Fruit fly (Drosophila melanogaster): ENCODE data around the gene CG12723.

DNA sequence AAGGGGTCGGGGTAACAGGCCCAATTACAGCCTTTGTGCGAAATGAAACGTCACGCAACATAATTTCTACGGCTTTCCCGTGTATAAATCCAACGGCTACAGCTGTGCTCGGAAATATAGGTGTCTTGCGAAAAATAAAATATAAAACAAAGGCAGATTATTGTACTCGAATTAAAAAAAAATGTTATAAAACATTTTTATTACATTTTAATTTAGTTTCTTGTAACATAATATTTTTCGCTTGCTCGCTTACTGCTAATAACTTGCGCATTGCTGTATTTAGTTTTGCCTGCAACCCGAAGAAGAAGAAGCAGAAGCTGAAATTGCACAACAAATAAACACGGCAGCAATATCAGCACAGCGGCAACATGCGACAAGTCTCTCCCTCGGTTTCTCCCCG is 48.6 kb downstream of the CG12723 start:
- TF ChIP-seq h (optimal IDR thresholded peaks at IDR 0.05) (no peak), psq (optimal IDR thresholded peaks at IDR 0.05) (no peak), ttk (optimal IDR thresholded peaks at IDR 0.05) (no peak), Myc (optimal IDR thresholded peaks at IDR 0.05) (no peak), insv (optimal IDR thresholded peaks at IDR 0.05) (no peak), Sin3A (optimal IDR thresholded peaks at IDR 0.05) (no peak)
